Worm (Caenorhabditis elegans): ENCODE results near the gene C45B11.8.

The C45B11.8 gene

DNA sequence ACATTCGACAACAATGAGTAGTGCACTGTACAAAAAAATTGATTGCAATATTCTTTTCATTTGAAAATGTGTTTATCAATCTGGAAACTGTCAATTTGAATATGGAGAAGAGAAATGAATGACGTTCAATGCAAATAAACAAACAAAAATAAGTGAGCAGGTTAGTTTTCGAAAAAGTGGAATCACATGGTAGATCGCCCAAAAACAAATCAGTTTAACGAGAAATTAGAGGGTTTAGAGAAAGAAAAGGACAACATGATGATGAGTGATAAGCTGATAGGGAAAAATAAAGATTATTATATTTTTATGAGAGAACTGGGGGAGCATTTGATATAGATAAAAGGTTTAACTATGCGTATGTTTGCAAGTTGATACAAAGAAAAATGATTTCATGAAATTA lies 28.7 kb downstream of the C45B11.8 start, which contains the start of gene T04C12.8 (continued):
- TF ChIP-seq pqm-1 (tag; optimal IDR thresholded peaks at IDR 0.05) = peak; percentile 94
- no peak for TF ChIP-seq lir-3 (tag; optimal IDR thresholded peaks at IDR 0.05)
- no peak for TF ChIP-seq F37D6.2 (tag; optimal IDR thresholded peaks at IDR 0.05)
- TF ChIP-seq lin-15B (tag; optimal IDR thresholded peaks at IDR 0.05) = no peak
- no peak for TF ChIP-seq F10B5.3 (tag; optimal IDR thresholded peaks at IDR 0.05)
- TF ChIP-seq egl-43 (GFP tag; IDR thresholded peaks at IDR 0.05) = no peak
- no peak for TF ChIP-seq ceh-44 (GFP tag; IDR thresholded peaks at IDR 0.05)
- TF ChIP-seq unc-62 (GFP tag; optimal IDR thresholded peaks at IDR 0.05 in 1 of 2) = no peak
- no peak for TF ChIP-seq unc-62 (tag; optimal IDR thresholded peaks at IDR 0.05)
- TF ChIP-seq attf-4 (tag; optimal IDR thresholded peaks at IDR 0.05) = no peak
- no peak for TF ChIP-seq nhr-10 (tag; optimal IDR thresholded peaks at IDR 0.05)
- no peak for TF ChIP-seq mdt-29 (GFP tag; IDR thresholded peaks at IDR 0.05)
- no peak for TF ChIP-seq dmd-9 (GFP tag; IDR thresholded peaks at IDR 0.05)
- TF ChIP-seq mdl-1 (tag; optimal IDR thresholded peaks at IDR 0.05) = peak in 1 of 2 experiments; percentile 77
- TF ChIP-seq gei-8 (GFP tag; optimal IDR thresholded peaks at IDR 0.05) = no peak
- TF ChIP-seq lsy-2 (tag; optimal IDR thresholded peaks at IDR 0.05) = peak in 1 of 2 experiments; percentile 53
- no peak for TF ChIP-seq Y48G9A.11 (GFP tag; IDR thresholded peaks at IDR 0.05)
- no peak for TF ChIP-seq dmd-8 (GFP tag; IDR thresholded peaks at IDR 0.05)
- TF ChIP-seq ZK546.5 (tag; optimal IDR thresholded peaks at IDR 0.05) = no peak
- peak; percentile 86 for TF ChIP-seq nhr-28 (tag; optimal IDR thresholded peaks at IDR 0.05)
- TF ChIP-seq lin-38 (GFP tag; IDR thresholded peaks at IDR 0.05) = no peak
- no peak for TF ChIP-seq F44E2.7 (GFP tag; IDR thresholded peaks at IDR 0.05)
- TF ChIP-seq zfp-3 (GFP tag; conservative IDR thresholded peaks at IDR 0.05) = no peak
- TF ChIP-seq nhr-102 (tag; optimal IDR thresholded peaks at IDR 0.05) = peak; percentile 82
- TF ChIP-seq dmd-6 (GFP tag; IDR thresholded peaks at IDR 0.05) = peak; percentile 92
- TF ChIP-seq zfp-2 (tag; optimal IDR thresholded peaks at IDR 0.05) = no peak
- TF ChIP-seq egl-27 (tag; optimal IDR thresholded peaks at IDR 0.05) = no peak
- TF ChIP-seq snpc-4 (tag; optimal IDR thresholded peaks at IDR 0.05) = no peak
- TF ChIP-seq F26F4.8 (GFP tag; conservative IDR thresholded peaks at IDR 0.05) = no peak
- TF ChIP-seq zag-1 (tag; optimal IDR thresholded peaks at IDR 0.05) = no peak
- TF ChIP-seq ceh-20 (GFP tag; IDR thresholded peaks at IDR 0.05) = 0 out of 2 replicates have a peak, but pooled peaks have one; percentile 41
- TF ChIP-seq daf-12 (tag; optimal IDR thresholded peaks at IDR 0.05) = no peak
- no peak for TF ChIP-seq madf-5 (GFP tag; IDR thresholded peaks at IDR 0.05)
- TF ChIP-seq madf-9 (GFP tag; conservative IDR thresholded peaks at IDR 0.05) = no peak
- TF ChIP-seq T26A8.4 (GFP tag; IDR thresholded peaks at IDR 0.05) = peak; percentile 36; the same call in 1 of the 2 replicates
- TF ChIP-seq ceh-62 (tag; optimal IDR thresholded peaks at IDR 0.05) = no peak
- TF ChIP-seq ctbp-1 (GFP tag; IDR thresholded peaks at IDR 0.05) = no peak
- peak; percentile 91 for TF ChIP-seq hlh-11 (tag; optimal IDR thresholded peaks at IDR 0.05)
- TF ChIP-seq nhr-76 (tag; optimal IDR thresholded peaks at IDR 0.05) = no peak
- TF ChIP-seq lin-39 (tag; optimal IDR thresholded peaks at IDR 0.05) = no peak
- no peak for TF ChIP-seq jun-1 (tag; optimal IDR thresholded peaks at IDR 0.05)
- no peak for TF ChIP-seq nhr-6 (tag; optimal IDR thresholded peaks at IDR 0.05)
- no peak for TF ChIP-seq ZK337.2 (GFP tag; IDR thresholded peaks at IDR 0.05)
- TF ChIP-seq cey-2 (tag; optimal IDR thresholded peaks at IDR 0.05; ENCODE audit: borderline replicate concordance, insufficient read depth) = no peak
- no peak for TF ChIP-seq hmg-1.1 (GFP tag; IDR thresholded peaks at IDR 0.05)
- TF ChIP-seq D1046.2 (GFP tag; IDR thresholded peaks at IDR 0.05) = no peak
- TF ChIP-seq dpl-1 (GFP tag; optimal IDR thresholded peaks at IDR 0.05) = no peak
- TF ChIP-seq snpc-1.2 (GFP tag; IDR thresholded peaks at IDR 0.05) = no peak
- TF ChIP-seq nhr-25 (tag; optimal IDR thresholded peaks at IDR 0.05; ENCODE audit: borderline replicate concordance, insufficient read depth) = no peak
- TF ChIP-seq pha-4 (GFP tag; IDR thresholded peaks at IDR 0.05) = no peak
- TF ChIP-seq pha-4 (tag; optimal IDR thresholded peaks at IDR 0.05) = peak; percentile 2
- TF ChIP-seq saeg-2 (GFP tag; IDR thresholded peaks at IDR 0.05) = peak; percentile 65; the same call in 1 of the 2 replicates
